Fruit fly (Drosophila melanogaster) whole organism, adult: ENCODE measurements around the gene Chrac-14.

ENCODE experiments used
- CG11617 ChIP-seq: fragments of 200-800 bp; sonication (Bioruptor generic); optimal IDR thresholded peaks from 2 replicates; lab custom pipeline; 2017; ENCODE audit warnings: mild to moderate bottlenecking, missing biosample characterization, missing genetic modification reagents, missing genetic modification characterization
- CG12768 ChIP-seq: fragments of 200-800 bp; sonication (Bioruptor generic); optimal IDR thresholded peaks from 2 replicates; lab custom pipeline; 2017; ENCODE audit warnings: missing biosample characterization, missing genetic modification characterization, mild to moderate bottlenecking, moderate library complexity, missing genetic modification reagents
- CG14711 ChIP-seq: fragments of 200-800 bp; sonication (Bioruptor generic); optimal IDR thresholded peaks from 2 replicates; lab custom pipeline; 2018; ENCODE audit warnings: missing biosample characterization, mild to moderate bottlenecking, missing genetic modification characterization, moderate library complexity
- CG1620 ChIP-seq: fragments of 200-800 bp; sonication (Bioruptor generic); optimal IDR thresholded peaks from 2 replicates; lab custom pipeline; 2016; ENCODE audit warnings: missing biosample characterization, missing genetic modification characterization
- CG33017 ChIP-seq: fragments of 200-800 bp; sonication (Bioruptor generic); optimal IDR thresholded peaks from 2 replicates; lab custom pipeline; 2018; ENCODE audit warnings: missing biosample characterization, mild to moderate bottlenecking, missing genetic modification characterization, moderate library complexity
- CG5204 ChIP-seq: fragments of 200-800 bp; sonication (Bioruptor generic); optimal IDR thresholded peaks from 2 replicates; lab custom pipeline; 2016; ENCODE audit warnings: missing biosample characterization, missing genetic modification characterization
- CG7045 ChIP-seq: fragments of 200-800 bp; sonication (Bioruptor generic); optimal IDR thresholded peaks from 2 replicates; lab custom pipeline; 2017; ENCODE audit warnings: missing biosample characterization, mild to moderate bottlenecking, missing genetic modification characterization
- CG7101 ChIP-seq: fragments of 200-800 bp; sonication (Bioruptor generic); optimal IDR thresholded peaks from 2 replicates; lab custom pipeline; 2018; ENCODE audit warnings: missing biosample characterization, mild to moderate bottlenecking, missing genetic modification characterization, moderate library complexity
- Clk ChIP-seq: fragments of 200-800 bp; sonication (Bioruptor generic); optimal IDR thresholded peaks from 2 replicates; lab custom pipeline; 2017; ENCODE audit warnings: missing biosample characterization, missing genetic modification characterization
- Crg-1 ChIP-seq: fragments of 200-800 bp; sonication (Bioruptor generic); optimal IDR thresholded peaks from 2 replicates; lab custom pipeline; 2016; ENCODE audit warnings: missing biosample characterization, missing genetic modification characterization
- Hr96 ChIP-seq: fragments of 200-800 bp; sonication (Bioruptor generic); optimal IDR thresholded peaks from 2 replicates; lab custom pipeline; 2016; ENCODE audit warnings: missing biosample characterization, missing genetic modification characterization
- Mnt ChIP-seq: fragments of 200-800 bp; sonication (Bioruptor generic); optimal IDR thresholded peaks from 2 replicates; lab custom pipeline; 2016; ENCODE audit warnings: missing biosample characterization, mild to moderate bottlenecking, missing genetic modification characterization
- bab1 ChIP-seq: fragments of 200-800 bp; sonication (Bioruptor generic); optimal IDR thresholded peaks from 3 replicates; lab custom pipeline; 2019; ENCODE audit warnings: missing biosample characterization, mild to moderate bottlenecking, missing genetic modification characterization, moderate library complexity
- cic ChIP-seq: fragments of 200-800 bp; sonication (Bioruptor generic); optimal IDR thresholded peaks from 2 replicates; lab custom pipeline; 2017; ENCODE audit warnings: missing biosample characterization, mild to moderate bottlenecking, missing genetic modification characterization, moderate library complexity
- cnc ChIP-seq, 2 experiments: fragments of >200 bp; optimal IDR thresholded peaks; 2 replicates each; lab custom pipeline; 2017
- kay ChIP-seq: fragments of 200-800 bp; sonication (Bioruptor generic); peaks from one replicate; lab custom pipeline; 2016; ENCODE audit warnings: missing biosample characterization, missing genetic modification characterization, borderline replicate concordance
- ovo ChIP-seq: fragments of 200-800 bp; sonication (Bioruptor generic); optimal IDR thresholded peaks from 2 replicates; lab custom pipeline; 2016; ENCODE audit warnings: missing biosample characterization, missing genetic modification characterization
- pad ChIP-seq: fragments of 200-800 bp; sonication (Bioruptor generic); optimal IDR thresholded peaks from 3 replicates; lab custom pipeline; 2017; ENCODE audit warnings: missing biosample characterization, missing genetic modification characterization, mild to moderate bottlenecking, moderate library complexity, missing genetic modification reagents
- tj ChIP-seq: fragments of 200-800 bp; sonication (Bioruptor generic); optimal IDR thresholded peaks from 3 replicates; lab custom pipeline; 2017; ENCODE audit warnings: missing biosample characterization, mild to moderate bottlenecking, missing genetic modification characterization, moderate library complexity
- toe ChIP-seq: fragments of 200-800 bp; sonication (Bioruptor generic); optimal IDR thresholded peaks from 2 replicates; lab custom pipeline; 2016; ENCODE audit warnings: missing biosample characterization, missing genetic modification characterization

The Chrac-14 gene

DNA sequence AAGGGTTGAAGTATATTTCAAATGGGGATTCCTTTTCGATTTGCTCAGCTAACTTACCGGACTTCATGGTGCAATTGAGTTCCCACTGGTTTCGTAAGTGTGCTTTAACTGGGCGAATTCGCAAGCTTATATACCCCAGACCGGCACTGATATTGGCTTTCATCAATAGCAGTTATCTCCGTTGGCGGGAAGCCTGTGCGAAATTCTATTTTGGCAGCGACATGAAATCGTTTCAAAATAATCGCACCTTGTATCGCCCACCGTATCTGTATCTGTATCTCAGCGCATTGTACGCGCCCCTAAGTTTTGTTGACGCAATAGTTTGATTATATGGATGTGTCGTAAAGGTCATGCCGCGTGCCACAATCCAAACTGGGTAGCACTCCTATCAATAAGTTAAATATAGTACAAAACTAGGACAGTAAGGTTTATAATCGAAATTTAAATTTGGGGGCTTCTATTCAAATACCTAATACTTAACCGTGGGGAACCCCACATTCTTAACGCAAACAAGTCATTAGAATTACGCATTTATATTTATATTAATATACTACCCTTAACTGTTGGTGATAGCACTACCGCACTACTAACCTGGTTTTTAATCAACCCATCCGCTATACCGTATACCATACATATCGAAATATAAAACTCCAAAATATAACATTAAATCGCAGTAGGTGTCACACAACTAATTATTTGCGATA, 41.1 kb upstream of the Chrac-14 start, which contains the start of the genes Peritrophin-15a and CG13385:
Gene Peritrophin-15a (minus strand): TSS at position 101 of the 704 bp plus-strand sequence.
Gene CG13385 (plus strand): TSS at position 654 of the 704 bp plus-strand sequence.
- TF ChIP-seq Mnt (no peak), CG33017 (no peak), CG11617 (GFP tag; lab: Kevin White, UChicago) (no peak), CG1620 (GFP tag; lab: Kevin White, UChicago) (no peak), CG7101 (tag; lab: Kevin White, UChicago) (no peak), tj (no peak), bab1 (GFP tag; lab: Kevin White, UChicago) (no peak), Hr96 (GFP tag; lab: Kevin White, UChicago) (no peak), ovo (no peak), kay (GFP tag; lab: Kevin White, UChicago) (no peak), Crg-1 (GFP tag; lab: Kevin White, UChicago) (no peak), CG12768 (no peak), cnc (optimal IDR thresholded peaks at IDR 0.05; lab: Kevin White, UChicago) (no peak), CG5204 (GFP tag; lab: Kevin White, UChicago) (no peak), toe (GFP tag; lab: Kevin White, UChicago) (no peak), cic (GFP tag; lab: Kevin White, UChicago) (no peak), CG14711 (tag; lab: Kevin White, UChicago) (no peak), Clk (GFP tag; lab: Kevin White, UChicago) (no peak), pad (GFP tag; lab: Kevin White, UChicago) (no peak), CG7045 (GFP tag; lab: Kevin White, UChicago) (no peak)

dm6 chr2L:8398721-8399120, 38.5 kb upstream of the Chrac-14 start, which contains the start of gene CG13386:
CG13386 (plus strand) TSS chr2L:8399021.
- TF ChIP-seq bab1 (GFP tag; lab: Kevin White, UChicago) (no peak), cic (GFP tag; lab: Kevin White, UChicago) (no peak), CG11617 (GFP tag; lab: Kevin White, UChicago) (no peak), Clk (GFP tag; lab: Kevin White, UChicago) (no peak), CG5204 (GFP tag; lab: Kevin White, UChicago) (no peak), CG7101 (tag; lab: Kevin White, UChicago) (no peak), CG1620 (GFP tag; lab: Kevin White, UChicago) (no peak), CG14711 (tag; lab: Kevin White, UChicago) (no peak), toe (GFP tag; lab: Kevin White, UChicago) (no peak), CG33017 (no peak), pad (GFP tag; lab: Kevin White, UChicago) (no peak), Crg-1 (GFP tag; lab: Kevin White, UChicago) (no peak), ovo (no peak), cnc (optimal IDR thresholded peaks at IDR 0.05; lab: Kevin White, UChicago) (no peak), tj (no peak), CG12768 (no peak), Hr96 (GFP tag; lab: Kevin White, UChicago) (no peak)

DNA sequence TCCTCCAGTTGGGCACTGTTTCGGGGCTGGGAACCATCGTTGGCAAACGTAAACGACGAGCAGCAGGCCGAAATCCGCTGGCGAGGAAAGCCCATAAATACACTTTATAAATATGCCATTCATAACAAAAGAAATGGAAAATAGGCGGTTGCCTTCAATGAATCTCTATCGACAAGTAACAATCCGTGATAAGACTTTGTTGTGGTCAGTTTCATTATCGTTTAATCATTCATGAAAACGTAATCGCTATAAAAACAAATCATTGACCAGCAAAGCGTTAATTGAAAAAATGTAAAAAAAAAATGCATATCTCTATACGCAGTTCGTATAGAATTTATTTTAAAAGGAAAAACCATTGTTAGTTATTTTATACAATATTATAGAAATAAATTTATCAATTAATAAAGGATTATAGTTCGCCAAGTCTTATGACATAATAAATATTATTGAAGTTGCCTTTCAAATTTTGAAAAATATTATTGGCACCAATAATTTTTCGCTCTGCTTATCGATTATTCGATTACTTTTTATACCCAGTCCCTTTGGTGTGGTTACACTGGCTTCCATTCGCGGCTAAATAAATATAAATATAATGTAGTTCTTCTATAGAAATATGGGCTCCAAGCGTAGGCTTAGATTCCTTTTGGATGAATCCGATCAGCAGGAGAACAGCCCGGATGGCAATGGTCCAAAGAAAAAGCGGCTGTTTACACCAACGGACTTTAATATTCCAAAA, 37.2 kb upstream of the Chrac-14 start, which contains the start of gene CG31898:
Gene CG31898 (plus strand): TSS at position 559 of the 736 bp plus-strand sequence.
- peak; percentile 79 for TF ChIP-seq cic (GFP tag; lab: Kevin White, UChicago)
- TF ChIP-seq CG7045 (GFP tag; lab: Kevin White, UChicago) = no peak
- no peak for TF ChIP-seq CG11617 (GFP tag; lab: Kevin White, UChicago)
- TF ChIP-seq toe (GFP tag; lab: Kevin White, UChicago) = no peak
- TF ChIP-seq Clk (GFP tag; lab: Kevin White, UChicago) = no peak
- TF ChIP-seq bab1 (GFP tag; lab: Kevin White, UChicago) = peak; percentile 26
- no peak for TF ChIP-seq Crg-1 (GFP tag; lab: Kevin White, UChicago)

- TF ChIP-seq CG5204 (GFP tag; lab: Kevin White, UChicago) = no peak
- TF ChIP-seq cic (GFP tag; lab: Kevin White, UChicago) = no peak
- no peak for TF ChIP-seq CG1620 (GFP tag; lab: Kevin White, UChicago)
- TF ChIP-seq Crg-1 (GFP tag; lab: Kevin White, UChicago) = no peak
- TF ChIP-seq Mnt = no peak
- TF ChIP-seq kay (GFP tag; lab: Kevin White, UChicago) = no peak
These were observed 34.3 kb upstream of the Chrac-14 start, which contains the start of gene fy for dm6 chr2L:8402928-8403285. fy (minus strand) TSS chr2L:8403280.

DNA sequence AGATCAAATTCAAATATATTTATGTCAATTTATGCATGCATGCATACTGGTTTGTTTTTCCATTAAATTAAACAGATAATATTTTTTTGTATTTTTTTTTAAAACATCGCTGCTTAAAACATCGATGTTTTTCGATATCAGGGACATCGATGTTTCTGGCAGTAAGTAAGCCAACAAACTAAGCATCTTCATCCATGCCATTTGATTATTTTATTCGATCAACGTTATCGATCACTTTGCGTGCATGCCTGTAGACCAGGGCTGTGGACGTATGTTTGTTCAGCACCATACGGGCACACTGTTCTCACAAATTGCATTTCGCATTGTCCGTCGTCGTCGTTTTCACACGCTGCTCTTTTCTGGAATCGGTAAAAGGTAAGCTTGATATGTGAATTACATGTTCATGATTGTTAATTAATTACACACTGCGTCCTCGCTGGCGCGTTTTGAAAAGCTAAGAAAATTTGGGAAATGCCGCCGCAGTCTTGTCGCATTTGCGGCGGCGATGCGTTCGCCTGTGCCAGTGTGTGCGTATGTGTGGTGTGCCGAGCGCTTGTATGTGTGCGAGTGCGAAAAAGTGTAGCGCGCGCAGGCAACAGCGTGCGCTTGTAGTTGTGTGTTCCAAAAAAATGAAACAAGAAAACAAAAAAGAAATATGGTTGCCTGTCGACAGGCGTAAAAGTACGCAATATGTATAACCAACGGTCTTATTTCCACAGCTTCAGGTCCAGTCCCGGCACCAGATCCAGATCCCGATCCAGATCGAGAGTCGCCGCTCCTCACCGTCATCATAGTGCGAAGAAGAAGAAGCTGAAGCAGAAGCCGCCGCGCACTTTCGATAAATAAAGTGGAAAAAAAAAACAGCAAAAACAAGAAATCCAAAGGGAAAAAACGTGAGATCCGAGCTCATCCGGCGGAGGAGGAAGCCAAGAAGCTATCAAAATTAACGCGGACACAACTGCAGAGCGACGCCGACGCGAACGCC, 33.6 kb upstream of the Chrac-14 start, which contains the start of gene emb:
Gene emb (plus strand): TSS at position 288 of the 985 bp plus-strand sequence.
- TF ChIP-seq Clk (GFP tag; lab: Kevin White, UChicago) (peak; percentile 8), cnc (optimal IDR thresholded peaks at IDR 0.05; lab: Kevin White, UChicago) (no peak), Hr96 (GFP tag; lab: Kevin White, UChicago) (no peak), tj (peak; percentile 51), toe (GFP tag; lab: Kevin White, UChicago) (no peak), CG7101 (tag; lab: Kevin White, UChicago) (peak; percentile 56), CG12768 (peak; percentile 37), pad (GFP tag; lab: Kevin White, UChicago) (peak; percentile 47), Mnt (peak; percentile 80), CG1620 (GFP tag; lab: Kevin White, UChicago) (peak; percentile 11), CG11617 (GFP tag; lab: Kevin White, UChicago) (peak; percentile 50), ovo (no peak), cic (GFP tag; lab: Kevin White, UChicago) (peak; percentile 80), CG33017 (no peak), CG7045 (GFP tag; lab: Kevin White, UChicago) (no peak), Crg-1 (GFP tag; lab: Kevin White, UChicago) (peak; percentile 43), CG5204 (GFP tag; lab: Kevin White, UChicago) (no peak), CG14711 (tag; lab: Kevin White, UChicago) (no peak), kay (GFP tag; lab: Kevin White, UChicago) (no peak), bab1 (GFP tag; lab: Kevin White, UChicago) (peak; percentile 79)
